Worm (Caenorhabditis elegans) whole organism, L3 larva: Measurements from ENCODE around the gene Y82E9BR.3.

Experiments
- R02D3.7 ChIP-seq: fragments of 150-350 bp; optimal IDR thresholded peaks from 2 replicates; lab custom pipeline; 2014; ENCODE audit warnings: missing biosample characterization, missing genetic modification characterization
- ZK546.5 ChIP-seq: sonication (generic microtip); optimal IDR thresholded peaks from 2 replicates; lab custom pipeline; 2017; ENCODE audit warnings: missing biosample characterization, missing genetic modification characterization
- aly-2 ChIP-seq: fragments of 150-350 bp; optimal IDR thresholded peaks from 2 replicates; lab custom pipeline; 2014; ENCODE audit warnings: missing biosample characterization, missing genetic modification characterization
- ama-1 ChIP-seq: fragments of 150-350 bp; optimal IDR thresholded peaks from 2 replicates; lab custom pipeline; 2018
- ceh-16 ChIP-seq: sonication (generic microtip); optimal IDR thresholded peaks from 2 replicates; lab custom pipeline; 2017; ENCODE audit warnings: missing biosample characterization, missing genetic modification characterization
- ceh-28 ChIP-seq: fragments of 150-350 bp; optimal IDR thresholded peaks from 2 replicates; lab custom pipeline; 2014; ENCODE audit warnings: missing biosample characterization, missing genetic modification reagents, missing genetic modification characterization
- ceh-82 ChIP-seq: fragments of 150-350 bp; optimal IDR thresholded peaks from 2 replicates; lab custom pipeline; 2014; ENCODE audit warnings: missing biosample characterization, missing genetic modification characterization
- ceh-9 ChIP-seq: sonication (generic microtip); optimal IDR thresholded peaks from 2 replicates; lab custom pipeline; 2018; ENCODE audit warnings: missing biosample characterization, missing genetic modification characterization
- daf-12 ChIP-seq: fragments of 150-350 bp; optimal IDR thresholded peaks from 2 replicates; lab custom pipeline; 2014; ENCODE audit warnings: missing biosample characterization, missing genetic modification reagents, missing genetic modification characterization
- egl-27 ChIP-seq: sonication (generic microtip); optimal IDR thresholded peaks from 4 replicates; lab custom pipeline; 2017; ENCODE audit warnings: missing biosample characterization, missing genetic modification reagents, missing genetic modification characterization
- egl-5 ChIP-seq: fragments of 150-350 bp; optimal IDR thresholded peaks from 2 replicates; lab custom pipeline; 2017; ENCODE audit warnings: missing biosample characterization, missing genetic modification reagents, missing genetic modification characterization, inconsistent platforms
- elt-1 ChIP-seq: fragments of 150-350 bp; optimal IDR thresholded peaks from 2 replicates; lab custom pipeline; 2014; ENCODE audit warnings: missing biosample characterization, missing genetic modification characterization
- elt-2 ChIP-seq: sonication (generic microtip); optimal IDR thresholded peaks from 2 replicates; lab custom pipeline; 2016; ENCODE audit warnings: missing genetic modification reagents, mild to moderate bottlenecking, missing genetic modification characterization, missing compliant biosample characterization
- elt-3 ChIP-seq, 3 experiments: fragments of 150-350 bp in 1 of 3; sonication (generic microtip) in 2 of 3; optimal IDR thresholded peaks; 2 replicates in 2 of 3; 4 replicates in 1 of 3; lab custom pipeline; 2014 to 2017; ENCODE audit warnings: missing biosample characterization in 3 of 3, missing genetic modification characterization in 3 of 3
- eor-1 ChIP-seq, 2 experiments: fragments of 150-350 bp; optimal IDR thresholded peaks; 2 replicates each; lab custom pipeline; 2014 to 2018; ENCODE audit warnings: missing biosample characterization in 2 of 2, missing genetic modification characterization in 2 of 2
- fkh-10 ChIP-seq: sonication (generic microtip); optimal IDR thresholded peaks from 2 replicates; lab custom pipeline; 2017; ENCODE audit warnings: missing biosample characterization, missing genetic modification reagents, missing genetic modification characterization
- fkh-2 ChIP-seq: fragments of 150-350 bp; optimal IDR thresholded peaks from 2 replicates; lab custom pipeline; 2014; ENCODE audit warnings: missing biosample characterization, missing genetic modification reagents, missing genetic modification characterization
- hmg-11 ChIP-seq: sonication (generic microtip); optimal IDR thresholded peaks from 2 replicates; lab custom pipeline; 2016; ENCODE audit warnings: missing genetic modification characterization, missing compliant biosample characterization
- jun-1 ChIP-seq: fragments of 150-350 bp; optimal IDR thresholded peaks from 2 replicates; lab custom pipeline; 2014; ENCODE audit warnings: missing biosample characterization, missing genetic modification reagents, missing genetic modification characterization
- lin-15B ChIP-seq: fragments of 150-350 bp; optimal IDR thresholded peaks from 2 replicates; lab custom pipeline; 2014; ENCODE audit warnings: missing biosample characterization, missing genetic modification characterization
- lin-39 ChIP-seq: fragments of 150-350 bp; optimal IDR thresholded peaks from 2 replicates; lab custom pipeline; 2018; ENCODE audit warnings: missing biosample characterization, missing genetic modification reagents, missing genetic modification characterization
- lsy-12 ChIP-seq: sonication (generic microtip); optimal IDR thresholded peaks from 2 replicates; lab custom pipeline; 2016; ENCODE audit warnings: mild to moderate bottlenecking, missing genetic modification characterization, missing compliant biosample characterization
- mdl-1 ChIP-seq: fragments of 150-350 bp; optimal IDR thresholded peaks from 2 replicates; lab custom pipeline; 2014; ENCODE audit warnings: missing biosample characterization, missing genetic modification characterization
- mml-1 ChIP-seq: fragments of 150-350 bp; sonication (generic microtip); optimal IDR thresholded peaks from 3 replicates; lab custom pipeline; 2014; ENCODE audit warnings: missing biosample characterization, missing genetic modification characterization
- nfya-1 ChIP-seq: sonication (generic microtip); optimal IDR thresholded peaks from 2 replicates; lab custom pipeline; 2017; ENCODE audit warnings: missing genetic modification characterization, mild to moderate bottlenecking, missing compliant biosample characterization, antibody characterized with exemption, moderate library complexity; ENCODE audit not compliant: insufficient read depth
- nhr-11 ChIP-seq: fragments of 150-350 bp; optimal IDR thresholded peaks from 2 replicates; lab custom pipeline; 2014; ENCODE audit warnings: missing biosample characterization, missing genetic modification characterization
- nhr-12 ChIP-seq: fragments of 150-350 bp; optimal IDR thresholded peaks from 2 replicates; lab custom pipeline; 2014; ENCODE audit warnings: missing biosample characterization, missing genetic modification characterization
- nhr-23 ChIP-seq: fragments of 150-350 bp; optimal IDR thresholded peaks from 2 replicates; lab custom pipeline; 2014; ENCODE audit warnings: missing biosample characterization, missing genetic modification reagents, missing genetic modification characterization
- nhr-25 ChIP-seq: sonication (generic microtip); optimal IDR thresholded peaks from 2 replicates; lab custom pipeline; 2017; ENCODE audit warnings: missing biosample characterization, missing genetic modification characterization
- nhr-28 ChIP-seq: fragments of 150-350 bp; optimal IDR thresholded peaks from 2 replicates; lab custom pipeline; 2014; ENCODE audit warnings: missing biosample characterization, missing genetic modification characterization
- nhr-43 ChIP-seq: sonication (generic microtip); optimal IDR thresholded peaks from 2 replicates; lab custom pipeline; 2016; ENCODE audit warnings: mild to moderate bottlenecking, missing genetic modification characterization, missing compliant biosample characterization; ENCODE audit not compliant: poor library complexity, severe bottlenecking
- nhr-67 ChIP-seq: fragments of 150-350 bp; optimal IDR thresholded peaks from 2 replicates; lab custom pipeline; 2014; ENCODE audit warnings: missing biosample characterization, missing genetic modification characterization
- nhr-76 ChIP-seq: fragments of 150-350 bp; sonication (generic microtip); optimal IDR thresholded peaks from 5 replicates; lab custom pipeline; 2014; ENCODE audit warnings: missing biosample characterization, missing genetic modification characterization
- nhr-77 ChIP-seq: fragments of 150-350 bp; optimal IDR thresholded peaks from 2 replicates; lab custom pipeline; 2014; ENCODE audit warnings: missing biosample characterization, missing genetic modification characterization
- pha-4 ChIP-seq: fragments of 150-350 bp; optimal IDR thresholded peaks from 2 replicates; lab custom pipeline; 2014; ENCODE audit warnings: missing biosample characterization, missing genetic modification reagents, missing genetic modification characterization
- pqm-1 ChIP-seq: fragments of 150-350 bp; optimal IDR thresholded peaks from 2 replicates; lab custom pipeline; 2017; ENCODE audit warnings: missing biosample characterization, missing genetic modification characterization, inconsistent platforms
- skn-1 ChIP-seq: fragments of 150-350 bp; optimal IDR thresholded peaks from 2 replicates; lab custom pipeline; 2014; ENCODE audit warnings: missing biosample characterization, missing genetic modification characterization
- snpc-4 ChIP-seq: fragments of 150-350 bp; optimal IDR thresholded peaks from 2 replicates; lab custom pipeline; 2014; ENCODE audit warnings: missing biosample characterization, missing genetic modification characterization
- tbx-2 ChIP-seq: sonication (generic microtip); optimal IDR thresholded peaks from 2 replicates; lab custom pipeline; 2016; ENCODE audit warnings: mild to moderate bottlenecking, missing genetic modification characterization, missing compliant biosample characterization
- unc-39 ChIP-seq: sonication (generic microtip); optimal IDR thresholded peaks from 4 replicates; lab custom pipeline; 2017; ENCODE audit warnings: missing biosample characterization, missing genetic modification characterization
- unc-62 ChIP-seq: fragments of 150-350 bp; sonication (generic microtip); optimal IDR thresholded peaks from 4 replicates; lab custom pipeline; 2014; ENCODE audit warnings: missing biosample characterization, missing genetic modification reagents, missing genetic modification characterization
- zag-1 ChIP-seq: fragments of 150-350 bp; optimal IDR thresholded peaks from 2 replicates; lab custom pipeline; 2014; ENCODE audit warnings: missing biosample characterization, missing genetic modification characterization
- ztf-11 ChIP-seq: fragments of 150-350 bp; optimal IDR thresholded peaks from 2 replicates; lab custom pipeline; 2014; ENCODE audit warnings: missing biosample characterization, missing genetic modification characterization
- ztf-4 ChIP-seq: fragments of 150-350 bp; optimal IDR thresholded peaks from 2 replicates; lab custom pipeline; 2014; ENCODE audit warnings: missing biosample characterization, missing genetic modification characterization

Y82E9BR.3 gene

DNA sequence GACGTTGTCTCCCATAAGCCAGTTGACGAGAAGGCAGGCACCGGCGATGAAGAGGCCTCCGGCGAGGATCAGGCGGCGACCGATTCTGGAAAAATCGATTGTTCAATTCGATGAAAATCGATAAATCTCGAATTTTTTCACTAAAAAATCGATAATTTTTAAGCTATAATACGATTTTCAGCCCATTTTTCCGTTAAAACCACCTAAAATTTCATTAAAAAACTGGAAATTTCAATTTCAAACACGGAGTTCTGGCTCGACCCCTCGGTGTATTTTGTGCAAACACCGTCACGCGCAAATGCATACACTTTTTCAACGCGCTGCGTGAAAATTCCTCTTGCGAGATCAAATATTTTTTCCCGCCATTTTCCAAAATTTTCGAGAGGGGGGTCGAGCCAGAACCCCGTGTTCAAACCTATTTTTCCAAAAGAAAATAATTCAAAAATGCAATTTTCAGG, 1.4 kb downstream of the Y82E9BR.3 start:
- TF ChIP-seq ceh-28 = peak; percentile 55

DNA sequence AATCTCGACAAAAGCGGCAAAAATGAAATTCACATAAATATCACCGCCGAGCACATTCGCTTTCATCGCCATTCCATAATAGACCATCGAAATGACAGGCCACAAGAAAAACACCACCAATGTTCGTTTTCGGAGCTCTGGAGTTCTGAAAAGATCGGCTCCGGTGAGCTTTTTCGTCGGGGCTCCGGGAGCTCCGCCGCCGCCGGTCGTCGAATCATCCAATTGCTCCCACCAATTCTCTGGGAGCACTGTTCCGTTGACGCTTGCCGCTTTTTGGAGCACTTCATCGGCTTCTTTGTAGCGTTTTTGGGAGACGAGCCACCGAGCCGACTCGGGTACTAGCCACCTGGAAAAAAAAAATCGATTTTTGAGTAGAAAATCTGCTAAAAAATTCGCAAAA, 2.4 kb downstream of the Y82E9BR.3 start:
- TF ChIP-seq nfya-1 (tag; lab: Kevin White, UChicago) = no peak
- no peak for TF ChIP-seq ZK546.5 (tag; lab: Kevin White, UChicago)
- no peak for TF ChIP-seq ama-1 (lab: Kevin White, UChicago)
- no peak for TF ChIP-seq ceh-9
- no peak for TF ChIP-seq lin-39 (tag; lab: Kevin White, UChicago)
- TF ChIP-seq eor-1 (tag; optimal IDR thresholded peaks at IDR 0.05; lab: Kevin White, UChicago) = no peak
- no peak for TF ChIP-seq lin-15B
- no peak for TF ChIP-seq nhr-67
- TF ChIP-seq daf-12 (tag; lab: Kevin White, UChicago) = no peak
- TF ChIP-seq hmg-11 (tag; lab: Kevin White, UChicago) = no peak
- TF ChIP-seq unc-39 = no peak
- TF ChIP-seq egl-27 (tag; lab: Kevin White, UChicago) = no peak
- TF ChIP-seq ztf-11 (tag; lab: Kevin White, UChicago) = no peak
- TF ChIP-seq skn-1 (tag; lab: Kevin White, UChicago) = no peak
- TF ChIP-seq nhr-12 (tag; lab: Kevin White, UChicago) = no peak
- TF ChIP-seq nhr-25 (tag; lab: Kevin White, UChicago) = no peak
- no peak for TF ChIP-seq nhr-28
- no peak for TF ChIP-seq mml-1 (tag; lab: Kevin White, UChicago)
- no peak for TF ChIP-seq nhr-43 (tag; lab: Kevin White, UChicago)
- TF ChIP-seq fkh-10 (GFP tag; lab: Kevin White, UChicago) = no peak
- TF ChIP-seq, all 47 proteins: peak for 0

DNA sequence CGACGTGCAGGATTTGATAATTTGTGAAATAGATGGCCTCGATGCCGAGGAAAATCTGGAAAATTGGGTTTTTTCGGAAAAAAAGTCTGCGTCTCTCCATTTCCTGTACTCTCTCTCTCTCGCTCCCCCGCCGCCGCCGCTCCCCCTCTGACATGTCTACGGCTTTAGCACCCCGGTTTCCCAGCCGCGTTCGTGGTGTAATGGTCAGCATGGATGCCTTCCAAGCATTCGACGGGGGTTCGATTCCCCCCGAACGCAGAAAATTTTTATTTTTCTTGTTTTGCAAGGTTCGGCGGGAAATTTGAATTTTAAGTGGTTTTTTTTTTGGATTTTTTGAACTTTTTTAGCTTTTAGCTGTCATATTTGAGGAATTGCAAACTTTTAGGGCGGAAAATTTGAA, 5.3 kb downstream of the Y82E9BR.3 start:
- no peak for TF ChIP-seq ztf-11 (tag; lab: Kevin White, UChicago)
- TF ChIP-seq nhr-77 (tag; lab: Kevin White, UChicago) = no peak
- no peak for TF ChIP-seq fkh-2
- peak; percentile 71 for TF ChIP-seq jun-1 (tag; lab: Kevin White, UChicago)
- TF ChIP-seq elt-1 (tag; lab: Kevin White, UChicago) = no peak
- TF ChIP-seq ama-1 (lab: Kevin White, UChicago) = no peak
- TF ChIP-seq ZK546.5 (tag; lab: Kevin White, UChicago) = no peak
- TF ChIP-seq mdl-1 (tag; lab: Kevin White, UChicago) = no peak
- no peak for TF ChIP-seq nhr-76 (tag; lab: Kevin White, UChicago)
- TF ChIP-seq tbx-2 = peak; percentile 25
- TF ChIP-seq elt-3 (tag; optimal IDR thresholded peaks at IDR 0.05; lab: Kevin White, UChicago) = no peak
- TF ChIP-seq ceh-16 (tag; lab: Kevin White, UChicago) = no peak
- no peak for TF ChIP-seq nhr-12 (tag; lab: Kevin White, UChicago)
- no peak for TF ChIP-seq nhr-11 (tag; lab: Kevin White, UChicago)
- TF ChIP-seq zag-1 = peak; percentile 6
- peak; percentile 7 for TF ChIP-seq fkh-10 (GFP tag; lab: Kevin White, UChicago)
- peak; percentile 84 for TF ChIP-seq lin-39 (tag; lab: Kevin White, UChicago)
- peak; percentile 77 for TF ChIP-seq skn-1 (tag; lab: Kevin White, UChicago)
- no peak for TF ChIP-seq egl-5 (tag; lab: Kevin White, UChicago)
- no peak for TF ChIP-seq R02D3.7 (tag; lab: Kevin White, UChicago)
- TF ChIP-seq ceh-82 (tag; lab: Kevin White, UChicago) = peak; percentile 13
- TF ChIP-seq unc-62 (GFP tag; lab: Kevin White, UChicago) = no peak
- TF ChIP-seq hmg-11 (tag; lab: Kevin White, UChicago) = peak; percentile 94
- peak; percentile 6 for TF ChIP-seq nhr-25 (tag; lab: Kevin White, UChicago)
- TF ChIP-seq lsy-12 (tag; lab: Kevin White, UChicago) = peak; percentile 73
- no peak for TF ChIP-seq ceh-28
- TF ChIP-seq nhr-23 (tag; lab: Kevin White, UChicago) = peak; percentile 24
- TF ChIP-seq unc-39 = no peak
- TF ChIP-seq snpc-4 = no peak
- TF ChIP-seq ztf-4 (tag; lab: Kevin White, UChicago) = no peak
- peak; percentile 35 for TF ChIP-seq elt-2 (tag; lab: Kevin White, UChicago)
- no peak for TF ChIP-seq egl-27 (tag; lab: Kevin White, UChicago)
- no peak for TF ChIP-seq nhr-43 (tag; lab: Kevin White, UChicago)
- no peak for TF ChIP-seq ceh-9
- no peak for TF ChIP-seq eor-1 (tag; optimal IDR thresholded peaks at IDR 0.05; lab: Kevin White, UChicago)
- peak; percentile 94 for TF ChIP-seq lin-15B
- TF ChIP-seq aly-2 (tag; lab: Kevin White, UChicago) = no peak
- no peak for TF ChIP-seq nhr-28
- TF ChIP-seq daf-12 (tag; lab: Kevin White, UChicago) = no peak
- TF ChIP-seq pqm-1 (tag; lab: Kevin White, UChicago) = peak; percentile 1
- peak; percentile 53 for TF ChIP-seq pha-4 (tag; lab: Kevin White, UChicago)
- peak; percentile 78 for TF ChIP-seq nfya-1 (tag; lab: Kevin White, UChicago)
